Fruit fly (Drosophila melanogaster) whole organism, wandering third instar larva: ENCODE measurements around the gene CG11790.

Experiments
- CG32264 ChIP-seq: fragments of 200-800 bp; sonication (Bioruptor generic); optimal IDR thresholded peaks from 2 replicates; lab custom pipeline; 2016; ENCODE audit warnings: missing biosample characterization, missing genetic modification characterization
- CG9705 ChIP-seq: fragments of 200-800 bp; sonication (Bioruptor generic); optimal IDR thresholded peaks from 2 replicates; lab custom pipeline; 2018; ENCODE audit warnings: missing biosample characterization, mild to moderate bottlenecking, missing genetic modification characterization
- CrebA ChIP-seq: fragments of 200-800 bp; sonication (Bioruptor generic); optimal IDR thresholded peaks from 2 replicates; lab custom pipeline; 2016; ENCODE audit warnings: missing biosample characterization, mild to moderate bottlenecking, missing genetic modification characterization, borderline replicate concordance
- Dfd ChIP-seq: fragments of >200 bp; optimal IDR thresholded peaks from 2 replicates; lab custom pipeline; 2017; ENCODE audit warnings: missing biosample characterization, missing genetic modification characterization
- Dif ChIP-seq: fragments of 200-275, 200-300 bp; sonication (Bioruptor generic); optimal IDR thresholded peaks from 2 replicates; lab custom pipeline; 2018; ENCODE audit warnings: missing biosample characterization, missing genetic modification characterization; ENCODE audit not compliant: partially characterized antibody
- GATAd ChIP-seq: sonication (Bioruptor generic); optimal IDR thresholded peaks from 2 replicates; lab custom pipeline; 2016; ENCODE audit warnings: missing biosample characterization, missing genetic modification characterization
- HLH106 ChIP-seq: fragments of 200-800 bp; optimal IDR thresholded peaks from 3 replicates; lab custom pipeline; 2019; ENCODE audit warnings: missing biosample characterization, mild to moderate bottlenecking, missing genetic modification characterization, moderate library complexity
- Hnf4 ChIP-seq: fragments of 200-800 bp; sonication (Bioruptor generic); optimal IDR thresholded peaks from 2 replicates; lab custom pipeline; 2016; ENCODE audit warnings: missing biosample characterization, mild to moderate bottlenecking, missing genetic modification characterization
- Hr78 ChIP-seq: fragments of >200 bp; optimal IDR thresholded peaks from 2 replicates; lab custom pipeline; 2017; ENCODE audit warnings: missing biosample characterization, missing genetic modification characterization
- Hr83 ChIP-seq: fragments of 200-300 bp; sonication (Bioruptor generic); optimal IDR thresholded peaks from 2 replicates; lab custom pipeline; 2016; ENCODE audit warnings: missing biosample characterization, mild to moderate bottlenecking, missing genetic modification characterization, moderate library complexity; ENCODE audit not compliant: poor library complexity, severe bottlenecking
- Jra ChIP-seq: sonication (Bioruptor generic); optimal IDR thresholded peaks from 2 replicates; lab custom pipeline; 2016; ENCODE audit warnings: missing biosample characterization, missing genetic modification characterization
- Mio ChIP-seq: sonication (Bioruptor generic); optimal IDR thresholded peaks from 2 replicates; lab custom pipeline; 2016; ENCODE audit warnings: missing biosample characterization, missing genetic modification characterization
- Myc ChIP-seq: fragments of >200 bp; optimal IDR thresholded peaks from 2 replicates; lab custom pipeline; 2017
- N ChIP-seq: fragments of >200 bp; optimal IDR thresholded peaks from 2 replicates; lab custom pipeline; 2018; ENCODE audit warnings: missing biosample characterization, missing external identifiers, missing genetic modification characterization
- OdsH ChIP-seq: fragments of 200-800 bp; sonication (Bioruptor generic); optimal IDR thresholded peaks from 2 replicates; lab custom pipeline; 2016; ENCODE audit warnings: missing biosample characterization, mild to moderate bottlenecking, missing genetic modification characterization
- Rel ChIP-seq, 2 experiments: fragments of 200-800 bp; sonication (Bioruptor generic) in 1 of 2; optimal IDR thresholded peaks; 2 replicates in 1 of 2; 3 replicates in 1 of 2; lab custom pipeline; 2016 to 2019; ENCODE audit warnings: mild to moderate bottlenecking in 2 of 2, missing biosample characterization in 2 of 2, missing genetic modification characterization in 2 of 2, moderate library complexity in 1 of 2
- Sp1 ChIP-seq: fragments of 200-800 bp; sonication (Bioruptor generic); optimal IDR thresholded peaks from 3 replicates; lab custom pipeline; 2019; ENCODE audit warnings: missing biosample characterization, mild to moderate bottlenecking, missing genetic modification characterization, moderate library complexity
- Vsx2 ChIP-seq: fragments of 200-300, 225-300 bp; sonication (Bioruptor generic); optimal IDR thresholded peaks from 2 replicates; lab custom pipeline; 2018; ENCODE audit warnings: missing biosample characterization, missing genetic modification characterization; ENCODE audit not compliant: partially characterized antibody
- br ChIP-seq: fragments of 200-800 bp; sonication (Bioruptor generic); optimal IDR thresholded peaks from 2 replicates; lab custom pipeline; 2016; ENCODE audit warnings: missing biosample characterization, missing genetic modification characterization
- brk ChIP-seq: fragments of 200-800 bp; sonication (Bioruptor generic); optimal IDR thresholded peaks from 2 replicates; lab custom pipeline; 2016; ENCODE audit warnings: missing biosample characterization, mild to moderate bottlenecking, missing genetic modification characterization
- dmrt93B ChIP-seq: fragments of 200-800 bp; sonication (Bioruptor generic); optimal IDR thresholded peaks from 2 replicates; lab custom pipeline; 2018; ENCODE audit warnings: missing biosample characterization, mild to moderate bottlenecking, missing genetic modification characterization
- dsf ChIP-seq: sonication (Bioruptor generic); optimal IDR thresholded peaks from 2 replicates; lab custom pipeline; 2016; ENCODE audit warnings: missing biosample characterization, missing genetic modification characterization, borderline replicate concordance
- ey ChIP-seq: fragments of 200-800 bp; sonication (Bioruptor generic); optimal IDR thresholded peaks from 2 replicates; lab custom pipeline; 2016; ENCODE audit warnings: missing biosample characterization, missing genetic modification characterization
- foxo ChIP-seq, 2 experiments: fragments of 200-800 bp; sonication (Bioruptor generic); optimal IDR thresholded peaks; 2 replicates in 1 of 2; 3 replicates in 1 of 2; lab custom pipeline; 2016 to 2017; ENCODE audit warnings: missing biosample characterization in 2 of 2, missing genetic modification characterization in 2 of 2
- h ChIP-seq: fragments of 200-800 bp; sonication (Bioruptor generic); optimal IDR thresholded peaks from 3 replicates; lab custom pipeline; 2016; ENCODE audit warnings: missing biosample characterization, mild to moderate bottlenecking, missing genetic modification characterization
- pan ChIP-seq: fragments of >200 bp; optimal IDR thresholded peaks from 2 replicates; lab custom pipeline; 2017
- psq ChIP-seq: fragments of 200-800 bp; sonication (Bioruptor generic); optimal IDR thresholded peaks from 3 replicates; lab custom pipeline; 2017; ENCODE audit warnings: missing biosample characterization, mild to moderate bottlenecking, missing genetic modification characterization, moderate library complexity
- sage ChIP-seq: fragments of 200-800 bp; sonication (Bioruptor generic); optimal IDR thresholded peaks from 2 replicates; lab custom pipeline; 2016; ENCODE audit warnings: missing biosample characterization, mild to moderate bottlenecking, missing genetic modification characterization
- sv ChIP-seq: fragments of 200-800 bp; sonication (Bioruptor generic); optimal IDR thresholded peaks from 3 replicates; lab custom pipeline; 2016; ENCODE audit warnings: missing biosample characterization, missing genetic modification characterization
- tai ChIP-seq: sonication (Bioruptor generic); optimal IDR thresholded peaks from 2 replicates; lab custom pipeline; 2016; ENCODE audit warnings: missing biosample characterization, missing genetic modification characterization
- usp ChIP-seq: fragments of >200 bp; optimal IDR thresholded peaks from 2 replicates; lab custom pipeline; 2017; ENCODE audit warnings: missing biosample characterization, missing genetic modification characterization
- woc ChIP-seq: sonication (Bioruptor generic); optimal IDR thresholded peaks from 2 replicates; lab custom pipeline; 2016; ENCODE audit warnings: missing biosample characterization, mild to moderate bottlenecking, missing genetic modification characterization

The CG11790 gene

DNA sequence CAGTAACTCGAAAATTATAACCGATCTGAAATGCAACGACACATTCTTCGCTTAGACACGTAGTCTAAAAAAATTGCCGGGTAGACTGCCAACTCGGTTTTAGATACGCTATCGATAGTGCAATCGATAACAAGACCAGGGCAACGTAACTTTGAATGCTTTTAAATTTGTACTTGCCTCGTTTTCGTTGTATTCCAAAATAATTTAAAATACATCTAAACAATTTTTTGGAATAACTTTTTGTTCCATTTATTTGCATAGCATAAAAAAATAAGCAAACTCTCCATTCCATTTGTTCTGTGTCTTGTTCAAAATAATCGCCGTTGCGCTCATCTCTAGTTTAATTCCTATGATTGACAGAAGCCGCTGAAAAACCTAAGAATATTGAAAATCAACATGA lies 22.1 kb downstream of the CG11790 start, which contains the start of the genes Stt3B and CG11839 (continued):
- TF ChIP-seq Hr83 (peak; percentile 29), Hnf4 (peak; percentile 89), woc (GFP tag; lab: Kevin White, UChicago) (peak; percentile 87), dmrt93B (no peak), Sp1 (GFP tag; lab: Kevin White, UChicago) (no peak), ey (GFP tag; lab: Kevin White, UChicago) (peak; percentile 78), N (GFP tag; lab: Kevin White, UChicago) (no peak)
- TF ChIP-seq, all 38 proteins: peak for 16

dm6 chr3R:25070871-25071270 lies 23.4 kb downstream of the CG11790 start, which contains the start of gene CG11836:
CG11836 (plus strand) TSS chr3R:25071126.
- no peak for TF ChIP-seq Mio (GFP tag; lab: Kevin White, UChicago)
- no peak for TF ChIP-seq CG32264 (GFP tag; lab: Kevin White, UChicago)
- TF ChIP-seq Hr83 = no peak
- TF ChIP-seq, all 38 proteins: peak for 0

DNA sequence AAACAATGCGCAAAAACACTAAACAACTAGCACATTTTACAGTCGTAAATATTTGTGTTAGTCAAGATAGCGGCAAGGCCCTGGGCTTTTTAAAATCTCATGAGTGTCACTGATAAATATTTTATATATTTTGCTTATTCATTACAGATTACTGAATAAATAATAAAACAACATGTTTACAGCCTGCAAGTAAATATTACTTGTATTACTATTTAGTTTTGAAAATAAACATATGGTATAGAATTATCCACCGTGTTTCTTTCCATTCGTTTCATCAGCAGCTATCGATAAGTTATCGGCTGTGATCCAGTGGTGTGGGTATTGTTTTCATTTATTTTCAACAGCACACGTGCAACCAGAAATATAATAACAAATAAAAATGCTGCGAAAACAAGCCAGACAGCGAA lies 27.1 kb downstream of the CG11790 start, which contains the start of the genes shams and CG11920:
Gene shams, minus strand, starts transcription at position 50 of the 407 bp plus-strand sequence.
Gene CG11920, plus strand, starts transcription at position 320 of the 407 bp plus-strand sequence.
- TF ChIP-seq HLH106 (tag; lab: Kevin White, UChicago) (peak; percentile 17), Vsx2 (GFP tag; lab: Kevin White, UChicago) (no peak), OdsH (GFP tag; lab: Kevin White, UChicago) (peak; percentile 25), Rel (GFP tag; optimal IDR thresholded peaks at IDR 0.05; lab: Kevin White, UChicago) (no peak), Rel (tag; optimal IDR thresholded peaks at IDR 0.05; lab: Kevin White, UChicago) (peak; percentile 17), Mio (GFP tag; lab: Kevin White, UChicago) (no peak), woc (GFP tag; lab: Kevin White, UChicago) (peak; percentile 55), Jra (peak; percentile 13), brk (GFP tag; lab: Kevin White, UChicago) (peak; percentile 73), Hnf4 (peak; percentile 20), Myc (lab: Kevin White, UChicago) (peak; percentile 47), Hr83 (no peak), usp (no peak)

DNA sequence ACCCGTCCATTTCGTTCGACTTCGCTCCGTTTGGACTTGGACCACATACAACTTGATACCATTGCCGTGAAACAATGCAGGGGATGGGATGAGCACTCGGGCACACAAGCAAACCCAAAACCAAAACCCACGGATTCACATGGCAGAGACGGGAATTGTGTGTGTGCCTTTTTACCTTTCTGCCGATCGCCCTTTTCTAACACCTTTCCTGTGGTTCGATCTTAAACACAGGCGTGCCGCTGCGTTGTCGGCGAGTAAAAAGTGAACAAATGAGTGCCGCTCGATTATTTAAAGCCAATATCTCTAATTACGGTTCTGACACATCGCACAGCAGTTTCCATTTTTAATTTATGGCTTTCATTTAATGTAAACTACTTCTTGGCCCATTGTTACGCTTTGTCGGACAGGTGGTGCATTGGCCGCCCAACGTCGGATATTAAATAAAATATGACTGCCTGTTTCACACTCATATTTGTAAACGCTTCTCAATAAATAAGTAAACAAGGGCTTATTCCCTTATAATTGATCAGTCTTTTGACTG lies 29.8 kb downstream of the CG11790 start:
- TF ChIP-seq GATAd (GFP tag; lab: Kevin White, UChicago) = no peak
- no peak for TF ChIP-seq Jra
- no peak for TF ChIP-seq dsf (GFP tag; lab: Kevin White, UChicago)
- TF ChIP-seq Dfd = no peak
- no peak for TF ChIP-seq sv (GFP tag; lab: Kevin White, UChicago)
- TF ChIP-seq OdsH (GFP tag; lab: Kevin White, UChicago) = no peak
- TF ChIP-seq Vsx2 (GFP tag; lab: Kevin White, UChicago) = no peak
- no peak for TF ChIP-seq Sp1 (GFP tag; lab: Kevin White, UChicago)
- TF ChIP-seq ey (GFP tag; lab: Kevin White, UChicago) = no peak
- no peak for TF ChIP-seq psq (GFP tag; lab: Kevin White, UChicago)
- TF ChIP-seq Myc (lab: Kevin White, UChicago) = no peak
- TF ChIP-seq, all 38 proteins: peak for 0

dm6 chr3R:25078665-25079064 lies 31.2 kb downstream of the CG11790 start:
- TF ChIP-seq pan (lab: Kevin White, UChicago) = no peak
- TF ChIP-seq ey (GFP tag; lab: Kevin White, UChicago) = no peak

DNA sequence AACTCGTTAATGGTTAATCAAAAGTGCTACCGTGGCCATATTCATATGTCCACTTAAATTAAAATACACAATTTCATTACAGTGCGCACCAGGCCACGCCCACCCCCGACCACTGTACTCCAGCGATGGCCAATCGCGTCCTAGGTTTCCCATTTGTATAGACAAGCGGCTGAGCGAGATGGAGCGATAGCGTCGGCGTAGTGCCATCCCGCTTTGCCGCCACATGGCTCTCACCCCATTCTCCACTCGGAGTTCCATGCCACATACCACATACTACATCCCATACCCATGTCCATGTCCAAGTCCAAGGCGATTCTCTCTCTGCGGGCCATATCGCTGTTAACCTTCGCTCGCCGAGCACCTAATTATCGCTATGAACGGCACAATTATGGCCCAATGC lies 32.9 kb downstream of the CG11790 start:
- TF ChIP-seq tai (GFP tag; lab: Kevin White, UChicago) (no peak), Dif (GFP tag; lab: Kevin White, UChicago) (peak; percentile 40), brk (GFP tag; lab: Kevin White, UChicago) (no peak), br (GFP tag; lab: Kevin White, UChicago) (no peak), Hr83 (peak; percentile 57), sv (GFP tag; lab: Kevin White, UChicago) (no peak)

dm6 chr3R:25082348-25082747 lies 34.8 kb downstream of the CG11790 start, which contains the start of gene fd96Ca:
fd96Ca (plus strand) TSS chr3R:25082684.
- TF ChIP-seq dsf (GFP tag; lab: Kevin White, UChicago) (no peak), woc (GFP tag; lab: Kevin White, UChicago) (peak; percentile 38), N (GFP tag; lab: Kevin White, UChicago) (no peak), tai (GFP tag; lab: Kevin White, UChicago) (no peak), usp (no peak), foxo (GFP tag; optimal IDR thresholded peaks at IDR 0.05; lab: Kevin White, UChicago) (no peak), h (GFP tag; lab: Kevin White, UChicago) (no peak), Vsx2 (GFP tag; lab: Kevin White, UChicago) (peak; percentile 67), HLH106 (tag; lab: Kevin White, UChicago) (no peak), Rel (GFP tag; optimal IDR thresholded peaks at IDR 0.05; lab: Kevin White, UChicago) (no peak), Rel (tag; optimal IDR thresholded peaks at IDR 0.05; lab: Kevin White, UChicago) (no peak), CG9705 (no peak), Mio (GFP tag; lab: Kevin White, UChicago) (no peak), Hr78 (GFP tag; lab: Kevin White, UChicago) (no peak), Dif (GFP tag; lab: Kevin White, UChicago) (peak; percentile 38), Hnf4 (no peak), sage (GFP tag; lab: Kevin White, UChicago) (no peak), CrebA (GFP tag; lab: Kevin White, UChicago) (no peak)
